Fruit fly (Drosophila melanogaster) whole organism, embryonic: ENCODE results near the gene CG5810.

Experiments
- Asciz ChIP-seq: fragments of 200-800 bp; sonication (Bioruptor generic); optimal IDR thresholded peaks from 2 replicates; lab custom pipeline; 2017; ENCODE audit warnings: missing biosample characterization, mild to moderate bottlenecking, missing genetic modification characterization, missing genetic modification reagents
- B-H2 ChIP-seq: fragments of 200-800 bp; sonication (Bioruptor generic); optimal IDR thresholded peaks from 2 replicates; lab custom pipeline; 2018; ENCODE audit warnings: missing biosample characterization, mild to moderate bottlenecking, missing genetic modification characterization
- CG10267 ChIP-seq: fragments of 200-800 bp; sonication (Bioruptor generic); optimal IDR thresholded peaks from 2 replicates; lab custom pipeline; 2018; ENCODE audit warnings: missing biosample characterization, mild to moderate bottlenecking, missing genetic modification characterization, moderate library complexity
- CG10979 ChIP-seq: fragments of 200-800 bp; sonication (Bioruptor generic); optimal IDR thresholded peaks from 2 replicates; lab custom pipeline; 2018; ENCODE audit warnings: missing biosample characterization, mild to moderate bottlenecking, missing genetic modification characterization, moderate library complexity
- CG12299 ChIP-seq: fragments of 200-800 bp; sonication (Bioruptor generic); optimal IDR thresholded peaks from 2 replicates; lab custom pipeline; 2018; ENCODE audit warnings: missing biosample characterization, mild to moderate bottlenecking, missing genetic modification characterization
- CG12391 ChIP-seq: fragments of 200-800 bp; sonication (Bioruptor generic); optimal IDR thresholded peaks from 3 replicates; lab custom pipeline; 2018; ENCODE audit warnings: missing biosample characterization, mild to moderate bottlenecking, missing genetic modification characterization, moderate library complexity
- CG12659 ChIP-seq: fragments of 200-800 bp; sonication (Bioruptor generic); optimal IDR thresholded peaks from 3 replicates; lab custom pipeline; 2017; ENCODE audit warnings: mild to moderate bottlenecking, missing biosample characterization, missing genetic modification reagents, missing genetic modification characterization
- CG14014 ChIP-seq: fragments of 200-800 bp; sonication (Bioruptor generic); IDR thresholded peaks from 2 replicates; pipeline ENCODE4 v1.3.6; 2022; ENCODE audit warnings: missing biosample characterization, missing genetic modification characterization
- CG14710 ChIP-seq: fragments of 200-800 bp; sonication (Bioruptor generic); optimal IDR thresholded peaks from 3 replicates; lab custom pipeline; 2019; ENCODE audit warnings: missing biosample characterization, mild to moderate bottlenecking, missing genetic modification characterization, moderate library complexity
- CG1529 ChIP-seq: fragments of 200-800 bp; sonication (Bioruptor generic); optimal IDR thresholded peaks from 3 replicates; lab custom pipeline; 2018; ENCODE audit warnings: missing biosample characterization, missing genetic modification characterization
- CG15514 ChIP-seq: fragments of 200-800 bp; sonication (Bioruptor generic); optimal IDR thresholded peaks from 3 replicates; lab custom pipeline; 2017; ENCODE audit warnings: missing biosample characterization, missing genetic modification characterization, mild to moderate bottlenecking, moderate library complexity, missing genetic modification reagents
- CG15601 ChIP-seq: fragments of 200-800 bp; sonication (Bioruptor generic); optimal IDR thresholded peaks from 3 replicates; lab custom pipeline; 2019; ENCODE audit warnings: missing biosample characterization, mild to moderate bottlenecking, missing genetic modification characterization, moderate library complexity
- CG17328 ChIP-seq: fragments of 200-800 bp; sonication (Bioruptor generic); IDR thresholded peaks from 2 replicates; pipeline ENCODE4 v1.3.6; 2022; ENCODE audit warnings: missing biosample characterization, missing genetic modification characterization
- CG2199 ChIP-seq: fragments of 200-800 bp; sonication (Bioruptor generic); IDR thresholded peaks from 3 replicates; pipeline ENCODE4 v1.3.6; 2022; ENCODE audit warnings: missing biosample characterization, missing genetic modification characterization
- CG2678 ChIP-seq: fragments of 200-800 bp; sonication (Bioruptor generic); optimal IDR thresholded peaks from 3 replicates; lab custom pipeline; 2019; ENCODE audit warnings: missing biosample characterization, mild to moderate bottlenecking, missing genetic modification characterization, moderate library complexity
- CG2875 ChIP-seq: fragments of 200-800 bp; sonication (Bioruptor generic); optimal IDR thresholded peaks from 2 replicates; lab custom pipeline; 2017; ENCODE audit warnings: missing biosample characterization, mild to moderate bottlenecking, missing genetic modification characterization, missing genetic modification reagents
- CG3163 ChIP-seq: fragments of 200-800 bp; sonication (Bioruptor generic); optimal IDR thresholded peaks from 3 replicates; lab custom pipeline; 2016; ENCODE audit warnings: missing biosample characterization, missing genetic modification characterization
- CG4424 ChIP-seq: fragments of 200-800 bp; sonication (Bioruptor generic); optimal IDR thresholded peaks from 3 replicates; lab custom pipeline; 2016; ENCODE audit warnings: missing biosample characterization, missing genetic modification characterization
- CG6689 ChIP-seq: fragments of 200-800 bp; sonication (Bioruptor generic); IDR thresholded peaks from 2 replicates; pipeline ENCODE4 v1.3.6; 2022; ENCODE audit warnings: missing biosample characterization, missing genetic modification characterization
- CG6854 ChIP-seq: fragments of 200-800 bp; sonication (Bioruptor generic); optimal IDR thresholded peaks from 3 replicates; lab custom pipeline; 2017; ENCODE audit warnings: missing biosample characterization, mild to moderate bottlenecking, missing genetic modification characterization
- CG9437 ChIP-seq: fragments of 200-800 bp; sonication (Bioruptor generic); optimal IDR thresholded peaks from 2 replicates; lab custom pipeline; 2018; ENCODE audit warnings: missing biosample characterization, mild to moderate bottlenecking, missing genetic modification characterization
- CG9876 ChIP-seq: fragments of 200-800 bp; sonication (Bioruptor generic); optimal IDR thresholded peaks from 2 replicates; lab custom pipeline; 2016; ENCODE audit warnings: missing biosample characterization, missing genetic modification characterization
- Chrac-16 ChIP-seq: fragments of 200-800 bp; sonication (Bioruptor generic); optimal IDR thresholded peaks from 3 replicates; lab custom pipeline; 2016; ENCODE audit warnings: missing biosample characterization, missing genetic modification characterization
- CoRest ChIP-seq: fragments of 200-800 bp; sonication (Bioruptor generic); optimal IDR thresholded peaks from 3 replicates; lab custom pipeline; 2018; ENCODE audit warnings: missing biosample characterization, mild to moderate bottlenecking, missing genetic modification characterization, moderate library complexity
- E2f2 ChIP-seq: fragments of 200-800 bp; sonication (Bioruptor generic); IDR thresholded peaks from 2 replicates; pipeline ENCODE4 v1.3.6; 2022; ENCODE audit warnings: missing biosample characterization, missing genetic modification characterization
- Ets65A ChIP-seq: fragments of 200-800 bp; sonication (Bioruptor generic); peaks from one replicate; lab custom pipeline; 2016; ENCODE audit warnings: missing biosample characterization, missing genetic modification characterization
- Gug ChIP-seq: fragments of 200-800 bp; sonication (Bioruptor generic); IDR thresholded peaks from 4 replicates; pipeline ENCODE4 v1.3.6; 2022; ENCODE audit warnings: missing biosample characterization, missing genetic modification characterization
- HLH4C ChIP-seq: fragments of 200-800 bp; sonication (Bioruptor generic); IDR thresholded peaks from 3 replicates; pipeline ENCODE4 v1.3.6; 2022; ENCODE audit warnings: missing biosample characterization, missing genetic modification characterization; ENCODE audit not compliant: partially characterized antibody
- HmgZ ChIP-seq: fragments of 200-800 bp; sonication (Bioruptor generic); optimal IDR thresholded peaks from 2 replicates; lab custom pipeline; 2018; ENCODE audit warnings: missing biosample characterization, mild to moderate bottlenecking, missing genetic modification characterization
- Hr51 ChIP-seq, 2 experiments: fragments of 200-800 bp; sonication (Bioruptor generic); optimal IDR thresholded peaks; 2 replicates in 1 of 2; 3 replicates in 1 of 2; lab custom pipeline; 2016 to 2018; ENCODE audit warnings: missing biosample characterization in 2 of 2, missing genetic modification characterization in 2 of 2, mild to moderate bottlenecking in 1 of 2, moderate library complexity in 1 of 2
- Lim3 ChIP-seq: fragments of 200-800 bp; sonication (Bioruptor generic); IDR thresholded peaks from 2 replicates; pipeline ENCODE4 v1.3.6; 2022; ENCODE audit warnings: missing biosample characterization, missing genetic modification characterization
- Max ChIP-seq: fragments of 200-800 bp; sonication (Bioruptor generic); optimal IDR thresholded peaks from 2 replicates; lab custom pipeline; 2016; ENCODE audit warnings: missing biosample characterization, mild to moderate bottlenecking, missing genetic modification characterization
- Med ChIP-seq: fragments of 200-800 bp; sonication (Bioruptor generic); peaks from one replicate; lab custom pipeline; 2016; ENCODE audit warnings: missing biosample characterization, missing genetic modification characterization, mild to moderate bottlenecking, inconsistent platforms, moderate library complexity
- Side ChIP-seq: fragments of 200-800 bp; sonication (Bioruptor generic); optimal IDR thresholded peaks from 2 replicates; lab custom pipeline; 2016; ENCODE audit warnings: missing biosample characterization, missing genetic modification characterization
- Six4 ChIP-seq: fragments of 200-800 bp; sonication (Bioruptor generic); optimal IDR thresholded peaks from 2 replicates; lab custom pipeline; 2016; ENCODE audit warnings: missing biosample characterization, missing genetic modification characterization
- Sox100B ChIP-seq: fragments of 200-800 bp; sonication (Bioruptor generic); optimal IDR thresholded peaks from 3 replicates; lab custom pipeline; 2018; ENCODE audit warnings: missing biosample characterization, mild to moderate bottlenecking, missing genetic modification characterization
- Sox102F ChIP-seq: fragments of 200-800 bp; sonication (Bioruptor generic); optimal IDR thresholded peaks from 2 replicates; lab custom pipeline; 2018; ENCODE audit warnings: missing biosample characterization, mild to moderate bottlenecking, missing genetic modification characterization, moderate library complexity
- Trl ChIP-seq, 3 experiments: fragments of >200 bp in 2 of 3; fragments of 200-800 bp in 1 of 3; sonication (Bioruptor generic) in 1 of 3; optimal IDR thresholded peaks; 2 replicates in 1 of 3; 3 replicates in 2 of 3; lab custom pipeline; 2016 to 2017; ENCODE audit warnings: missing biosample characterization in 1 of 3, missing genetic modification characterization in 1 of 3
- ase ChIP-seq: fragments of 200-800 bp; sonication (Bioruptor generic); IDR thresholded peaks from 3 replicates; pipeline ENCODE4 v1.3.6; 2022; ENCODE audit warnings: missing biosample characterization, missing genetic modification characterization
- cato ChIP-seq: fragments of 200-800 bp; sonication (Bioruptor generic); optimal IDR thresholded peaks from 2 replicates; lab custom pipeline; 2016; ENCODE audit warnings: missing biosample characterization, missing genetic modification characterization, borderline replicate concordance
- dpn ChIP-seq, 2 experiments: fragments of 200-800 bp; sonication (Bioruptor generic); optimal IDR thresholded peaks; 3 replicates each; lab custom pipeline; 2016; ENCODE audit warnings: missing biosample characterization in 2 of 2, missing genetic modification characterization in 2 of 2
- emc ChIP-seq: fragments of 200-800 bp; sonication (Bioruptor generic); optimal IDR thresholded peaks from 2 replicates; lab custom pipeline; 2016; ENCODE audit warnings: missing biosample characterization, missing genetic modification characterization
- gro ChIP-seq: fragments of 200-800 bp; sonication (Bioruptor generic); optimal IDR thresholded peaks from 2 replicates; lab custom pipeline; 2016; ENCODE audit warnings: missing biosample characterization, missing genetic modification characterization
- hb ChIP-seq: fragments of 200-800 bp; sonication (Bioruptor generic); IDR thresholded peaks from 3 replicates; pipeline ENCODE4 v1.3.6; 2022; ENCODE audit warnings: missing biosample characterization, missing genetic modification characterization; ENCODE audit not compliant: partially characterized antibody
- phol ChIP-seq: fragments of 200-800 bp; sonication (Bioruptor generic); optimal IDR thresholded peaks from 3 replicates; lab custom pipeline; 2018; ENCODE audit warnings: missing biosample characterization, mild to moderate bottlenecking, missing genetic modification characterization, moderate library complexity
- repo ChIP-seq: fragments of 200-800 bp; sonication (Bioruptor generic); optimal IDR thresholded peaks from 2 replicates; lab custom pipeline; 2016; ENCODE audit warnings: missing biosample characterization, missing genetic modification characterization
- slbo ChIP-seq: fragments of 200-800 bp; sonication (Bioruptor generic); IDR thresholded peaks from 2 replicates; pipeline ENCODE4 v1.3.6; 2022; ENCODE audit warnings: missing biosample characterization, missing genetic modification characterization
- slp2 ChIP-seq: fragments of 200-800 bp; sonication (Bioruptor generic); optimal IDR thresholded peaks from 2 replicates; lab custom pipeline; 2016; ENCODE audit warnings: missing biosample characterization, missing genetic modification characterization
- trem ChIP-seq: fragments of 200-800 bp; optimal IDR thresholded peaks from 3 replicates; lab custom pipeline; 2019; ENCODE audit warnings: missing biosample characterization, mild to moderate bottlenecking, missing genetic modification characterization, moderate library complexity
- wor ChIP-seq: fragments of 200-800 bp; sonication (Bioruptor generic); IDR thresholded peaks from 2 replicates; pipeline ENCODE4 v1.3.6; 2022; ENCODE audit warnings: missing biosample characterization, missing genetic modification characterization

Gene CG5810

dm6 chr3R:21206327-21206728, 42.8 kb downstream of the CG5810 start (continued):
- peak; percentile 15 for TF ChIP-seq CG1529 (GFP tag; lab: Kevin White, UChicago)
- no peak for TF ChIP-seq slbo (GFP tag; lab: Robert Waterston, UW)
- no peak for TF ChIP-seq CG14014 (GFP tag; lab: Robert Waterston, UW)
- no peak for TF ChIP-seq Max (GFP tag; lab: Kevin White, UChicago)
- peak; percentile 66 for TF ChIP-seq Asciz
- peak; percentile 67 for TF ChIP-seq Sox102F (GFP tag; lab: Kevin White, UChicago)
- peak; percentile 1 for TF ChIP-seq cato (GFP tag; lab: Kevin White, UChicago)
- TF ChIP-seq CG12391 (tag; lab: Kevin White, UChicago): peak; percentile 65
- TF ChIP-seq CG2678 (tag; lab: Kevin White, UChicago): peak; percentile 44
- no peak for TF ChIP-seq hb (GFP tag; lab: Robert Waterston, UW)
- TF ChIP-seq gro (GFP tag; lab: Kevin White, UChicago): no peak
- peak; percentile 32 for TF ChIP-seq CG15601 (tag; lab: Kevin White, UChicago)
- no peak for TF ChIP-seq dpn (GFP tag; optimal IDR thresholded peaks at IDR 0.05; lab: Kevin White, UChicago)
- TF ChIP-seq CG10979 (tag; lab: Kevin White, UChicago): peak; percentile 51
- no peak for TF ChIP-seq slp2 (GFP tag; lab: Kevin White, UChicago)
- no peak for TF ChIP-seq Gug (GFP tag; lab: Robert Waterston, UW)
- TF ChIP-seq Six4 (GFP tag; lab: Kevin White, UChicago): no peak
- TF ChIP-seq Hr51 (GFP tag; optimal IDR thresholded peaks at IDR 0.05; lab: Kevin White, UChicago): peak in 1 of 2 experiments; percentile 50
- peak; percentile 50 for TF ChIP-seq phol (tag; lab: Kevin White, UChicago)
- TF ChIP-seq Lim3 (GFP tag; lab: Robert Waterston, UW): no peak
- peak; percentile 54 for TF ChIP-seq CG9437
- no peak for TF ChIP-seq CG6854 (GFP tag; lab: Kevin White, UChicago)
- peak; percentile 15; the same call in 1 of the 2 replicates for TF ChIP-seq CG17328
- TF ChIP-seq CG6689 (GFP tag; lab: Robert Waterston, UW): peak; percentile 36; the same call in 1 of the 2 replicates
- peak; percentile 24 to 45 for TF ChIP-seq Trl (optimal IDR thresholded peaks at IDR 0.05; lab: Kevin White, UChicago)
- TF ChIP-seq Trl (GFP tag; optimal IDR thresholded peaks at IDR 0.05; lab: Kevin White, UChicago): no peak
- peak; percentile 30 for TF ChIP-seq CG10267 (tag; lab: Kevin White, UChicago)
- peak; percentile 43 for TF ChIP-seq Sox100B (GFP tag; lab: Kevin White, UChicago)
- peak; percentile 40 for TF ChIP-seq CG2875 (GFP tag; lab: Kevin White, UChicago)
- no peak for TF ChIP-seq HLH4C (GFP tag; lab: Robert Waterston, UW)
- TF ChIP-seq CG4424 (GFP tag; lab: Kevin White, UChicago): peak; percentile 30
- TF ChIP-seq Chrac-16 (GFP tag; lab: Kevin White, UChicago): no peak
- peak; percentile 75 for TF ChIP-seq Ets65A (GFP tag; lab: Kevin White, UChicago)
- no peak for TF ChIP-seq repo (GFP tag; lab: Kevin White, UChicago)
- TF ChIP-seq CG3163 (GFP tag; lab: Kevin White, UChicago): peak; percentile 52
- no peak for TF ChIP-seq CG12299 (tag; lab: Kevin White, UChicago)
- TF ChIP-seq CG14710 (tag; lab: Kevin White, UChicago): peak; percentile 47
- TF ChIP-seq CoRest (tag; lab: Kevin White, UChicago): peak; percentile 44
- TF ChIP-seq E2f2 (GFP tag; lab: Robert Waterston, UW): 0 out of 2 replicates have a peak, but pooled peaks have one; percentile 11

dm6 chr3R:21206802-21207238, 43.2 kb downstream of the CG5810 start:
- TF ChIP-seq CG9876 (GFP tag; lab: Kevin White, UChicago) (no peak), CG15514 (GFP tag; lab: Kevin White, UChicago) (no peak), Med (GFP tag; lab: Kevin White, UChicago) (peak; percentile 56), CG12659 (GFP tag; lab: Kevin White, UChicago) (no peak), HmgZ (tag; lab: Kevin White, UChicago) (peak; percentile 9), wor (GFP tag; lab: Robert Waterston, UW) (no peak), emc (GFP tag; lab: Kevin White, UChicago) (no peak), B-H2 (GFP tag; lab: Kevin White, UChicago) (peak; percentile 64), CG2199 (GFP tag; lab: Robert Waterston, UW) (0 out of 3 replicates have a peak, but pooled peaks have one; percentile 39), trem (tag; lab: Kevin White, UChicago) (no peak), Side (no peak), ase (GFP tag; lab: Robert Waterston, UW) (0 out of 3 replicates have a peak, but pooled peaks have one; percentile 0)
